Worm (Caenorhabditis elegans): ENCODE results near the gene nhr-10.

nhr-10 gene

DNA sequence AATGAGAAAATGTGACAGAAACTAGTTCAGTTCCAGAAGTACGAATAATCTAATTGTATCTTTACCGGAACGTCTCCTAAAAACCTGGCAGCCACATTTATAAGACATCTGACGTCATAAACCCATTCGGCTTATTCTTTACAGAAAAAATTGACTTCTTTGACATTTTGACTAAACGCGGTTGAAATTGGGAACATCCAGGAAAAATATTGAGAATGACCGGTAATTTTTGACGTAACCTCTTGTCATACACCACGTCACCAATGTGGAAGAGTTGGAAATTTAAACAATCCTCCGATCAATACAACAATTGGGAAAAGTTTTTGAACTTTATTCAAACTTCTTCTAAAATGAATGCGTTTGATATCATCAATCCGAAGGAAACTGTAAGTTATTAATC lies 24.2 kb downstream of the nhr-10 start, which contains the start of gene ZK418.2:
TSS of gene ZK418.2 (plus strand) at position 301 of the 400 bp plus-strand sequence.
- TF ChIP-seq mxl-1 (tag; optimal IDR thresholded peaks at IDR 0.05) (no peak), lsy-27 (tag; optimal IDR thresholded peaks at IDR 0.05; ENCODE audit: borderline replicate concordance, insufficient read depth) (no peak), lin-54 (GFP tag; optimal IDR thresholded peaks at IDR 0.05) (no peak), Y67H2A.10 (GFP tag; conservative IDR thresholded peaks at IDR 0.05) (no peak), F37B4.10 (GFP tag; IDR thresholded peaks at IDR 0.05) (no peak), ztf-26 (tag; optimal IDR thresholded peaks at IDR 0.05) (no peak), gei-17 (GFP tag; optimal IDR thresholded peaks at IDR 0.05) (no peak), repo-1 (tag; optimal IDR thresholded peaks at IDR 0.05) (no peak), F39B2.1 (GFP tag; IDR thresholded peaks at IDR 0.05) (no peak), fkh-3 (tag; optimal IDR thresholded peaks at IDR 0.05) (no peak), nfyb-1 (GFP tag; IDR thresholded peaks at IDR 0.05) (no peak), T26A5.8 (tag; optimal IDR thresholded peaks at IDR 0.05) (no peak), egl-44 (GFP tag; IDR thresholded peaks at IDR 0.05) (no peak)

- TF ChIP-seq lin-40 (tag; optimal IDR thresholded peaks at IDR 0.05) (no peak), madf-6 (GFP tag; IDR thresholded peaks at IDR 0.05) (no peak), hlh-12 (tag; optimal IDR thresholded peaks at IDR 0.05) (no peak), nhr-80 (tag; optimal IDR thresholded peaks at IDR 0.05) (no peak), xnd-1 (tag; optimal IDR thresholded peaks at IDR 0.05) (no peak), F57A8.1 (GFP tag; optimal IDR thresholded peaks at IDR 0.05) (no peak), Y79H2A.3 (GFP tag; conservative IDR thresholded peaks at IDR 0.05) (no peak), tbp1 (GFP tag; optimal IDR thresholded peaks at IDR 0.05) (no peak), snpc-4 (GFP tag; optimal IDR thresholded peaks at IDR 0.05) (no peak), snpc-4 (tag; optimal IDR thresholded peaks at IDR 0.05) (no peak), hmg-1.2 (GFP tag; IDR thresholded peaks at IDR 0.05) (no peak), zfh-2 (GFP tag; conservative IDR thresholded peaks at IDR 0.05) (no peak)
These were observed 24.7 kb downstream of the nhr-10 start, which contains the start of gene ZK418.10 for ce11 chrIII:7090545-7090944. ZK418.10 (minus strand) TSS chrIII:7090692.

- no peak for TF ChIP-seq nhr-90 (tag; optimal IDR thresholded peaks at IDR 0.05)
- TF ChIP-seq F49E8.2 (tag; optimal IDR thresholded peaks at IDR 0.05; ENCODE audit: insufficient read depth) = no peak
- TF ChIP-seq madf-10 (tag; optimal IDR thresholded peaks at IDR 0.05) = peak; percentile 29
- TF ChIP-seq cebp-1 (GFP tag; IDR thresholded peaks at IDR 0.05) = no peak
- no peak for TF ChIP-seq cebp-1 (tag; optimal IDR thresholded peaks at IDR 0.05)
- no peak for TF ChIP-seq lin-54 (GFP tag; optimal IDR thresholded peaks at IDR 0.05)
- TF ChIP-seq K12H6.12 (tag; optimal IDR thresholded peaks at IDR 0.05) = no peak
- no peak for TF ChIP-seq hsf-1 (GFP tag; IDR thresholded peaks at IDR 0.05)
- peak; percentile 59; the same call in 1 of the 2 replicates for TF ChIP-seq D2030.7 (GFP tag; IDR thresholded peaks at IDR 0.05)
- TF ChIP-seq egl-18 (GFP tag; IDR thresholded peaks at IDR 0.05) = no peak
- no peak for TF ChIP-seq ceh-79 (tag; optimal IDR thresholded peaks at IDR 0.05)
- no peak for TF ChIP-seq gei-17 (GFP tag; optimal IDR thresholded peaks at IDR 0.05)
- no peak for TF ChIP-seq T07F8.4 (tag; optimal IDR thresholded peaks at IDR 0.05)
- no peak for TF ChIP-seq ztf-22 (GFP tag; optimal IDR thresholded peaks at IDR 0.05)
- TF ChIP-seq B0019.2 (GFP tag; conservative IDR thresholded peaks at IDR 0.05) = no peak
- no peak for TF ChIP-seq lsy-27 (tag; optimal IDR thresholded peaks at IDR 0.05; ENCODE audit: borderline replicate concordance, insufficient read depth)
- TF ChIP-seq tlf-1 (GFP tag; optimal IDR thresholded peaks at IDR 0.05) = no peak
- no peak for TF ChIP-seq rpc-1 (optimal IDR thresholded peaks at IDR 0.05)
- TF ChIP-seq rpc-1 (tag; optimal IDR thresholded peaks at IDR 0.05) = no peak
- TF ChIP-seq ekl-4 (GFP tag; IDR thresholded peaks at IDR 0.05) = no peak
- no peak for TF ChIP-seq cebp-2 (GFP tag; IDR thresholded peaks at IDR 0.05)
- no peak for TF ChIP-seq athp-1 (tag; optimal IDR thresholded peaks at IDR 0.05)
- TF ChIP-seq egl-44 (GFP tag; IDR thresholded peaks at IDR 0.05) = no peak
- TF ChIP-seq nfya-2 (GFP tag; IDR thresholded peaks at IDR 0.05) = no peak
- no peak for TF ChIP-seq zfh-2 (GFP tag; conservative IDR thresholded peaks at IDR 0.05)
- TF ChIP-seq dox-1 (GFP tag; IDR thresholded peaks at IDR 0.05) = no peak
- peak; percentile 27 for TF ChIP-seq F23B12.7 (tag; optimal IDR thresholded peaks at IDR 0.05; ENCODE audit: insufficient read depth)
- TF ChIP-seq nhr-80 (tag; optimal IDR thresholded peaks at IDR 0.05) = no peak
These were observed 27.4 kb downstream of the nhr-10 start, which contains the start of gene fubl-2 for ce11 chrIII:7087691-7088323. fubl-2 (minus strand) TSS chrIII:7087741.

Data from whole organism, young adult.